Worm (Caenorhabditis elegans): Measurements from ENCODE around the gene snf-3.

DNA sequence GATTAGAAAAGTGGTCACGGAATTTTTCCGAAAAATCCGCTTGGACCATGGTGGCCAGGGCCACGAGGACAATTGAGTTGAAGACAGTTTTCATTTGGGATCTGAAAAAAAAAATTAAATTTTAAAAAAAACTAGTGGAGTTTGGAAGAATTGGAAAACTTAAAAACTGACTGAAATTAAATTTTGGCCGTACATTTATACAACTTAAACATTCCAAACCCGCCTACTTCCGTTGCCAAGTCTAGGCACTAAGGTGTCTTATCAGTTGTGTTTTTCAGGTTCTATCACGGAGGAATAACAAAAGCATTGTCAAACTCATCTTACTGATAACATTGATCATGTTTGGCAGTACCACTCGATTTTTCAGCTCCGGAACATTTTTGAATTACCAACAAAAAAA, 22.3 kb downstream of the snf-3 start, which contains the start of gene lips-12:
- no peak for TF ChIP-seq flt-1 (GFP tag; IDR thresholded peaks at IDR 0.05)
- no peak for TF ChIP-seq sea-1 (GFP tag; conservative IDR thresholded peaks at IDR 0.05)
- TF ChIP-seq ceh-13 (GFP tag; optimal IDR thresholded peaks at IDR 0.05), result no peak
- no peak for TF ChIP-seq tra-4 (tag; optimal IDR thresholded peaks at IDR 0.05)
- TF ChIP-seq hmg-4 (GFP tag; optimal IDR thresholded peaks at IDR 0.05), result no peak
